Fruit fly (Drosophila melanogaster) whole organism, prepupa: ENCODE measurements around the gene btv.

Experiments
- Blimp-1 ChIP-seq: fragments of 200-800 bp; sonication (Bioruptor generic); optimal IDR thresholded peaks from 3 replicates; lab custom pipeline; 2017; ENCODE audit warnings: missing biosample characterization, missing genetic modification characterization, mild to moderate bottlenecking, moderate library complexity, missing genetic modification reagents
- CG10631 ChIP-seq: fragments of 200-800 bp; sonication (Bioruptor generic); optimal IDR thresholded peaks from 2 replicates; lab custom pipeline; 2016; ENCODE audit warnings: missing biosample characterization, missing genetic modification characterization
- CG15336 ChIP-seq: fragments of 200-800 bp; sonication (Bioruptor generic); IDR thresholded peaks from 2 replicates; pipeline ENCODE4 v1.3.6; 2022; ENCODE audit warnings: missing biosample characterization, missing genetic modification characterization
- CG3032 ChIP-seq: fragments of 200-800 bp; optimal IDR thresholded peaks from 2 replicates; lab custom pipeline; 2019; ENCODE audit warnings: missing biosample characterization, mild to moderate bottlenecking, missing genetic modification characterization, moderate library complexity
- CG31627 ChIP-seq: fragments of 200-800 bp; sonication (Bioruptor generic); optimal IDR thresholded peaks from 3 replicates; lab custom pipeline; 2016; ENCODE audit warnings: missing biosample characterization, missing genetic modification characterization
- CG32006 ChIP-seq: fragments of 200-800 bp; sonication (Bioruptor generic); optimal IDR thresholded peaks from 3 replicates; lab custom pipeline; 2017; ENCODE audit warnings: missing biosample characterization, mild to moderate bottlenecking, missing genetic modification characterization
- CG34406 ChIP-seq: fragments of 200-800 bp; sonication (Bioruptor generic); optimal IDR thresholded peaks from 3 replicates; lab custom pipeline; 2016; ENCODE audit warnings: missing biosample characterization, missing genetic modification characterization
- CG4318 ChIP-seq: fragments of 200-800 bp; sonication (Bioruptor generic); optimal IDR thresholded peaks from 3 replicates; lab custom pipeline; 2017; ENCODE audit warnings: missing biosample characterization, mild to moderate bottlenecking, missing genetic modification characterization
- CG6276 ChIP-seq: fragments of 200-800 bp; sonication (Bioruptor generic); optimal IDR thresholded peaks from 2 replicates; lab custom pipeline; 2017; ENCODE audit warnings: missing biosample characterization, mild to moderate bottlenecking, missing genetic modification characterization
- CG6808 ChIP-seq: fragments of 200-800 bp; sonication (Bioruptor generic); optimal IDR thresholded peaks from 3 replicates; lab custom pipeline; 2017; ENCODE audit warnings: missing biosample characterization, missing genetic modification characterization, mild to moderate bottlenecking, moderate library complexity, missing genetic modification reagents
- CG6854 ChIP-seq: fragments of 200-800 bp; sonication (Bioruptor generic); optimal IDR thresholded peaks from 2 replicates; lab custom pipeline; 2017; ENCODE audit warnings: missing biosample characterization, mild to moderate bottlenecking, missing genetic modification characterization
- CG8119 ChIP-seq: fragments of 200-800 bp; sonication (Bioruptor generic); IDR thresholded peaks from 3 replicates; pipeline ENCODE4 v1.3.6; 2022; ENCODE audit warnings: missing biosample characterization, missing genetic modification characterization
- CG8319 ChIP-seq: fragments of 200-800 bp; sonication (Bioruptor generic); optimal IDR thresholded peaks from 3 replicates; lab custom pipeline; 2016; ENCODE audit warnings: missing biosample characterization, missing genetic modification characterization
- CG8632 ChIP-seq: fragments of 200-800 bp; sonication (Bioruptor generic); optimal IDR thresholded peaks from 3 replicates; lab custom pipeline; 2016; ENCODE audit warnings: missing biosample characterization, missing genetic modification characterization
- Ets96B ChIP-seq: fragments of 200-800 bp; optimal IDR thresholded peaks from 2 replicates; lab custom pipeline; 2019; ENCODE audit warnings: missing biosample characterization, mild to moderate bottlenecking, missing genetic modification characterization, moderate library complexity
- Gug ChIP-seq: fragments of 200-800 bp; sonication (Bioruptor generic); IDR thresholded peaks from 2 replicates; pipeline ENCODE4 v1.3.6; 2022; ENCODE audit warnings: missing biosample characterization, missing genetic modification characterization
- Hr38 ChIP-seq: sonication (Bioruptor generic); optimal IDR thresholded peaks from 2 replicates; lab custom pipeline; 2016; ENCODE audit warnings: missing biosample characterization, missing genetic modification characterization
- Lpt ChIP-seq: fragments of 200-800 bp; sonication (Bioruptor generic); optimal IDR thresholded peaks from 3 replicates; lab custom pipeline; 2016; ENCODE audit warnings: missing biosample characterization, missing genetic modification characterization
- Met ChIP-seq: fragments of 200-800 bp; sonication (Bioruptor generic); optimal IDR thresholded peaks from 3 replicates; lab custom pipeline; 2016; ENCODE audit warnings: missing biosample characterization, missing genetic modification characterization
- Smox ChIP-seq: fragments of 200-800 bp; sonication (Bioruptor generic); optimal IDR thresholded peaks from 3 replicates; lab custom pipeline; 2016; ENCODE audit warnings: missing biosample characterization, missing genetic modification characterization
- Sox102F ChIP-seq: fragments of 200-800 bp; sonication (Bioruptor generic); optimal IDR thresholded peaks from 2 replicates; lab custom pipeline; 2016; ENCODE audit warnings: missing biosample characterization, mild to moderate bottlenecking, missing genetic modification characterization
- Sox14 ChIP-seq: fragments of 200-800 bp; sonication (Bioruptor generic); optimal IDR thresholded peaks from 3 replicates; lab custom pipeline; 2016; ENCODE audit warnings: missing biosample characterization, missing genetic modification characterization
- achi ChIP-seq: fragments of 200-800 bp; sonication (Bioruptor generic); optimal IDR thresholded peaks from 3 replicates; lab custom pipeline; 2016; ENCODE audit warnings: missing biosample characterization, missing genetic modification characterization
- cyc ChIP-seq: fragments of 200-800 bp; sonication (Bioruptor generic); optimal IDR thresholded peaks from 3 replicates; lab custom pipeline; 2016; ENCODE audit warnings: missing biosample characterization, missing genetic modification characterization
- dac ChIP-seq: fragments of 200-800 bp; sonication (Bioruptor generic); optimal IDR thresholded peaks from 2 replicates; lab custom pipeline; 2017; ENCODE audit warnings: missing biosample characterization, mild to moderate bottlenecking, missing genetic modification characterization
- fd59A ChIP-seq: fragments of 200-800 bp; sonication (Bioruptor generic); optimal IDR thresholded peaks from 2 replicates; lab custom pipeline; 2017; ENCODE audit warnings: missing biosample characterization, mild to moderate bottlenecking, missing genetic modification characterization, missing genetic modification reagents
- fd85E ChIP-seq: fragments of 200-800 bp; sonication (Bioruptor generic); optimal IDR thresholded peaks from 3 replicates; lab custom pipeline; 2016; ENCODE audit warnings: missing biosample characterization, missing genetic modification characterization
- lz ChIP-seq: fragments of 200-800 bp; sonication (Bioruptor generic); optimal IDR thresholded peaks from 3 replicates; lab custom pipeline; 2016; ENCODE audit warnings: missing biosample characterization, missing genetic modification characterization
- pdm3 ChIP-seq: fragments of 200-800 bp; sonication (Bioruptor generic); optimal IDR thresholded peaks from 3 replicates; lab custom pipeline; 2016; ENCODE audit warnings: missing biosample characterization, missing genetic modification characterization
- salr ChIP-seq, 2 experiments: fragments of 200-800 bp; sonication (Bioruptor generic); optimal IDR thresholded peaks; 3 replicates each; lab custom pipeline; 2016 to 2018; ENCODE audit warnings: missing biosample characterization in 2 of 2, missing genetic modification characterization in 2 of 2, mild to moderate bottlenecking in 1 of 2
- spab ChIP-seq: fragments of 200-800 bp; sonication (Bioruptor generic); optimal IDR thresholded peaks from 2 replicates; lab custom pipeline; 2017; ENCODE audit warnings: missing biosample characterization, mild to moderate bottlenecking, missing genetic modification characterization, missing genetic modification reagents
- ss ChIP-seq, 2 experiments: fragments of 200-800 bp; sonication (Bioruptor generic); optimal IDR thresholded peaks; 2 replicates in 1 of 2; 3 replicates in 1 of 2; lab custom pipeline; 2017 to 2018; ENCODE audit warnings: mild to moderate bottlenecking in 2 of 2, missing biosample characterization in 2 of 2, missing genetic modification characterization in 2 of 2, moderate library complexity in 1 of 2
- svp ChIP-seq: fragments of 200-800 bp; sonication (Bioruptor generic); peaks from one replicate; lab custom pipeline; 2016; ENCODE audit warnings: missing biosample characterization, missing genetic modification characterization
- topi ChIP-seq: fragments of 200-800 bp; sonication (Bioruptor generic); optimal IDR thresholded peaks from 3 replicates; lab custom pipeline; 2016; ENCODE audit warnings: missing biosample characterization, missing genetic modification characterization
- vri ChIP-seq: fragments of 200-800 bp; sonication (Bioruptor generic); optimal IDR thresholded peaks from 3 replicates; lab custom pipeline; 2016; ENCODE audit warnings: missing biosample characterization, mild to moderate bottlenecking, missing genetic modification characterization

Gene btv

DNA sequence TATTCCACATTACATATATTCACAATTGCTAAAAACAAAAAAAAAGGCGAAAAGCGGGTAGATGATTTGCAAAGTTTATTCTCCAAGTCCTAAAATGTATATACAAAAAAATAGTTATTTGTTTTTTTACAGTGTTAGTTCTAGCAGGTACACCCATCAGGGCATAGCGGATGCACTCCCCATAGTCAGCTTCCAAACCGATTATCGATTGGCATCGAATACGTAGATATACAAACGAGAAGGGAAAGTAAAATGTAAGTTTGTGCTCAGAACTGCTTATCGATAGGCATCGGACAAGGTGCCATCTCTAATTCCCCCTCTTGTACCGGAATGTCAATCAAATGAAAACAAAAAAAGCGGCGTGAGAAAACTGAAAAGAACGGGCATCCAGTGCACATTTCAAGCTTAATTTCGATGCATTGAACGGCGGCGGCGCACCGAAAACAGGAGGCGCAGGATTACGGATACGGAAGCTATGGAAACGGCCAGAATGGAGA lies 19.2 kb downstream of the btv start, which contains the start of gene CG5674 (continued):
- TF ChIP-seq CG8119, result 0 out of 3 replicates have a peak, but pooled peaks have one; percentile 29
- no peak for TF ChIP-seq ss (GFP tag; optimal IDR thresholded peaks at IDR 0.05; lab: Kevin White, UChicago)
- TF ChIP-seq CG6854 (GFP tag; lab: Kevin White, UChicago), result no peak
- no peak for TF ChIP-seq CG3032
- no peak for TF ChIP-seq dac (GFP tag; lab: Kevin White, UChicago)
- TF ChIP-seq CG10631, result peak; percentile 45
- TF ChIP-seq, all 60 proteins: peak for 16

DNA sequence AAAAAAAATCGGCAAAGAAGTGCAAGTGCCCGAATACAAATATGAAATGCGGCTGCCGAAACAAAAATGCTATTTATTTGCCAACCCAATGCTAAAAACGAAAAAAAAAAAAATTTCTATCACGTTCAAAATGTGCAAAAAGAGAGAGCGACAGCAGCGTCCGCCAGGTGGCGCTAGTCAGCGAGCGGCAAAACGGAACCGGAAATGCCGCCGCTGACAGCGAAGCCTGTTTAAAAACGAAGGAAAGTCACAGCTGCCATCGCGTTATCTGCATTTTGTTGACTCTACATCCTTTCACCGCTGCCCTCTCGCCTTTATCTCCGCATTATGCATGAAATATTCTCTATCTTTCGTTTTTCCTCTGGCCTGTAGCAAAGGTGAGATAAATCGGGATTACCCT lies 22.1 kb downstream of the btv start:
- TF ChIP-seq dac (GFP tag; lab: Kevin White, UChicago) (no peak), CG6854 (GFP tag; lab: Kevin White, UChicago) (no peak), Blimp-1 (GFP tag; lab: Kevin White, UChicago) (no peak), ss (GFP tag; optimal IDR thresholded peaks at IDR 0.05; lab: Kevin White, UChicago) (no peak), achi (no peak), spab (no peak), svp (GFP tag; lab: Kevin White, UChicago) (no peak), Smox (GFP tag; lab: Kevin White, UChicago) (no peak), CG8632 (GFP tag; lab: Kevin White, UChicago) (no peak), Gug (GFP tag; lab: Robert Waterston, UW) (no peak), fd85E (GFP tag; lab: Kevin White, UChicago) (no peak), Sox14 (GFP tag; lab: Kevin White, UChicago) (no peak), cyc (no peak)

DNA sequence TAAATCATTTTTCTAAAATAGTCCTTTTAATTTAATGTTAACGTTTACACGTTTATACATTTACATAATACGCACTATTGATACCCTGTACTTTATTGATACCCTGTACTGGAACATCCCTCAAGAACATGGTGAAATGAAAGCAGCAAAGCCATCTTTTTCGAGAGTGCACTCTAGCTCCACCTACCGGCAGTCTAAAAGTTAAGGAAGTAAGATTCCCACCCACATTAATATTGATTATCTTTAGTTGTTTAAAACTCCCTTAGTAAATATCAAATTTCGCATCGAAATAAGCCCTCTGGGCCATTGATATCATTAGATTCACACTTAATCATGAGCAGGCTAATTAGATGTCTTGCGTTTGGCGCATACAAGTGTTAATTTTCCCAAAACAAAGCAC lies 24.0 kb downstream of the btv start:
- TF ChIP-seq ss (GFP tag; optimal IDR thresholded peaks at IDR 0.05; lab: Kevin White, UChicago) (no peak), CG6276 (GFP tag; lab: Kevin White, UChicago) (no peak), topi (GFP tag; lab: Kevin White, UChicago) (no peak), Hr38 (no peak), CG31627 (no peak), Met (GFP tag; lab: Kevin White, UChicago) (no peak), fd59A (GFP tag; lab: Kevin White, UChicago) (no peak), lz (GFP tag; lab: Kevin White, UChicago) (no peak), CG15336 (GFP tag; lab: Robert Waterston, UW) (no peak), salr (GFP tag; optimal IDR thresholded peaks at IDR 0.05; lab: Kevin White, UChicago) (no peak), CG4318 (GFP tag; lab: Kevin White, UChicago) (no peak), CG3032 (no peak), Ets96B (no peak), achi (no peak), Lpt (GFP tag; lab: Kevin White, UChicago) (no peak)

dm6 chr2L:17921527-17921926 lies 60.7 kb downstream of the btv start:
- TF ChIP-seq vri (GFP tag; lab: Kevin White, UChicago), result no peak
- peak; percentile 9 for TF ChIP-seq CG32006 (GFP tag; lab: Kevin White, UChicago)

dm6 chr2L:17914923-17915322 lies 67.3 kb downstream of the btv start, which contains the start of gene CG43271:
CG43271 (minus strand) TSS chr2L:17915023.
- TF ChIP-seq pdm3 (GFP tag; lab: Kevin White, UChicago) (no peak), CG6808 (GFP tag; lab: Kevin White, UChicago) (no peak), CG34406 (no peak), Sox102F (GFP tag; lab: Kevin White, UChicago) (no peak), lz (GFP tag; lab: Kevin White, UChicago) (no peak), CG15336 (GFP tag; lab: Robert Waterston, UW) (no peak), Sox14 (GFP tag; lab: Kevin White, UChicago) (no peak), CG8319 (GFP tag; lab: Kevin White, UChicago) (no peak)
